Fruit fly (Drosophila melanogaster): ENCODE results near the gene CG43774.

DNA sequence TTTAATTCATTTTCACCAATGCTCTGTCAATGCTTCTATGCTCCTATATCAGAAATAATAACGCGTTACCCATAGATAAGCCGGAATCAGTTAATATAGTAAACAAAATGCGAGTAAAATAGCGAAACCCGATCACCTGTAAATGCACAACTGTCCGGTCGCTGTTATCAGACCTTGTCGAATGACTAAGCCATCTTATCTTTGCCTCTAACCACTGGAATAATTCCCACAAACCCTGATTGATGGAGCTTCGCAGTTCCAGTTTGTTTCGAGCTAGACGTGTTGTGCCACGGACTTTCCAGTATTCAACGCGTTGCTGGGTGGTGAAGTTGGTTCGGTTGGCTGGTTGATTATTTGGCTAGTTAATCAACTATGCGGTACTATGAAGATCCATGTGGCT is 3.8 kb upstream of the CG43774 start, which contains the start of gene CG15422:
- TF ChIP-seq Sin3A (optimal IDR thresholded peaks at IDR 0.05) (no peak), insv (optimal IDR thresholded peaks at IDR 0.05) (no peak), psq (optimal IDR thresholded peaks at IDR 0.05) (no peak), Myc (optimal IDR thresholded peaks at IDR 0.05) (no peak), h (optimal IDR thresholded peaks at IDR 0.05) (no peak)

Measured in Kc167 (cell line).